Worm (Caenorhabditis elegans): ENCODE results near the gene F08F8.7.

ce11 chrIII:7387359-7387758 is 40.4 kb upstream of the F08F8.7 start:
- TF ChIP-seq dao-5 (tag; optimal IDR thresholded peaks at IDR 0.05) (no peak), W03F9.2 (tag; optimal IDR thresholded peaks at IDR 0.05) (no peak)
